Worm (Caenorhabditis elegans): ENCODE data around the gene srx-118.

ce11 chrII:12518809-12519344, 6.7 kb upstream of the srx-118 start, which contains the start of gene srh-70:
- peak; percentile 36 for TF ChIP-seq spr-1 (tag; optimal IDR thresholded peaks at IDR 0.05)
- TF ChIP-seq F37D6.2 (tag; optimal IDR thresholded peaks at IDR 0.05) = no peak
- peak in 1 of 2 experiments; percentile 50 for TF ChIP-seq mdl-1 (tag; optimal IDR thresholded peaks at IDR 0.05)
- TF ChIP-seq nhr-11 (tag; optimal IDR thresholded peaks at IDR 0.05) = no peak
- TF ChIP-seq hlh-30 (tag; optimal IDR thresholded peaks at IDR 0.05; ENCODE audit: insufficient read depth) = peak; percentile 55
- TF ChIP-seq F44E2.7 (GFP tag; IDR thresholded peaks at IDR 0.05) = no peak
- no peak for TF ChIP-seq F49E8.2 (tag; optimal IDR thresholded peaks at IDR 0.05; ENCODE audit: borderline replicate concordance)
- TF ChIP-seq nhr-48 (tag; optimal IDR thresholded peaks at IDR 0.05) = peak; percentile 65
- 0 out of 2 replicates have a peak, but pooled peaks have one; percentile 50 for TF ChIP-seq lin-38 (GFP tag; IDR thresholded peaks at IDR 0.05)
- TF ChIP-seq mep-1 (tag; optimal IDR thresholded peaks at IDR 0.05) = no peak

Data from whole organism, L4 larva.